Fruit fly (Drosophila melanogaster): ENCODE measurements around the gene eRF1.

The eRF1 gene

dm6 chr3L:20347762-20348580 lies at the start of gene eRF1, which contains the start of gene Rbbp5 (continued):
- TF ChIP-seq CG17912 (GFP tag; optimal IDR thresholded peaks at IDR 0.05) (no peak), HHEX (GFP tag; optimal IDR thresholded peaks at IDR 0.05) (no peak), CG6254 (GFP tag; optimal IDR thresholded peaks at IDR 0.05) (peak; percentile 26), CG7963 (GFP tag; IDR thresholded peaks at IDR 0.05; ENCODE audit: partially characterized antibody) (peak; percentile 84), gem (tag; optimal IDR thresholded peaks at IDR 0.05) (peak; percentile 89), CG12219 (GFP tag; optimal IDR thresholded peaks at IDR 0.05) (no peak), NK7.1 (GFP tag; optimal IDR thresholded peaks at IDR 0.05) (no peak), Fer2 (tag; optimal IDR thresholded peaks at IDR 0.05) (peak; percentile 58), Dek (tag; optimal IDR thresholded peaks at IDR 0.05) (peak; percentile 72), kni (GFP tag; optimal IDR thresholded peaks at IDR 0.05) (no peak), Hsf (GFP tag; optimal IDR thresholded peaks at IDR 0.05) (peak; percentile 68), dpn (GFP tag; optimal IDR thresholded peaks at IDR 0.05) (peak; percentile 62 to 80), CG12769 (tag; optimal IDR thresholded peaks at IDR 0.05) (peak; percentile 10), nerfin-2 (GFP tag; IDR thresholded peaks at IDR 0.05; ENCODE audit: partially characterized antibody) (peak; percentile 87), GATAe (GFP tag; conservative IDR thresholded peaks at IDR 0.05) (peak; percentile 50; the same call in 1 of the 2 replicates), ham (GFP tag; IDR thresholded peaks at IDR 0.05) (peak; percentile 47; the same call in 1 of the 2 replicates), pfk (GFP tag; optimal IDR thresholded peaks at IDR 0.05) (no peak), Xrp1 (GFP tag; IDR thresholded peaks at IDR 0.05) (peak; percentile 80), Mad (GFP tag; optimal IDR thresholded peaks at IDR 0.05) (peak; percentile 54), CG5180 (GFP tag; optimal IDR thresholded peaks at IDR 0.05) (no peak), CG1602 (GFP tag; optimal IDR thresholded peaks at IDR 0.05) (peak; percentile 57), sob (GFP tag; IDR thresholded peaks at IDR 0.05) (peak; percentile 85), Ravus (GFP tag; IDR thresholded peaks at IDR 0.05) (peak; percentile 40), grn (GFP tag; optimal IDR thresholded peaks at IDR 0.05) (no peak), CG13624 (GFP tag; optimal IDR thresholded peaks at IDR 0.05) (peak; percentile 68), trh (GFP tag; optimal IDR thresholded peaks at IDR 0.05) (peak; percentile 36), disco-r (GFP tag; optimal IDR thresholded peaks at IDR 0.05) (no peak), CG32772 (GFP tag; IDR thresholded peaks at IDR 0.05) (peak; percentile 84), sens-2 (GFP tag; IDR thresholded peaks at IDR 0.05) (no peak), CG13123 (GFP tag; optimal IDR thresholded peaks at IDR 0.05) (peak; percentile 71), CG6689 (GFP tag; IDR thresholded peaks at IDR 0.05) (peak; percentile 81), dmrt11E (tag; optimal IDR thresholded peaks at IDR 0.05) (peak; percentile 71), CG30431 (GFP tag; optimal IDR thresholded peaks at IDR 0.05) (no peak), Tbp (GFP tag; optimal IDR thresholded peaks at IDR 0.05) (no peak), Eip74EF (GFP tag; optimal IDR thresholded peaks at IDR 0.05) (peak in 1 of 2 experiments; percentile 3), run (tag; optimal IDR thresholded peaks at IDR 0.05) (no peak), Sox100B (GFP tag; optimal IDR thresholded peaks at IDR 0.05) (no peak), Hmr (GFP tag; optimal IDR thresholded peaks at IDR 0.05) (peak; percentile 71), ap (GFP tag; IDR thresholded peaks at IDR 0.05) (peak; percentile 63), cato (GFP tag; optimal IDR thresholded peaks at IDR 0.05; ENCODE audit: borderline replicate concordance) (no peak), chif (GFP tag; optimal IDR thresholded peaks at IDR 0.05) (peak; percentile 42 to 62), crp (GFP tag; optimal IDR thresholded peaks at IDR 0.05) (peak in 1 of 2 experiments; percentile 17), CG15514 (GFP tag; optimal IDR thresholded peaks at IDR 0.05) (peak; percentile 72), rib (GFP tag; IDR thresholded peaks at IDR 0.05) (no peak), Awh (GFP tag; IDR thresholded peaks at IDR 0.05) (peak; percentile 75), kah (GFP tag; optimal IDR thresholded peaks at IDR 0.05) (no peak), ase (GFP tag; IDR thresholded peaks at IDR 0.05) (peak; percentile 57; the same call in 2 of the 3 replicates), grau (tag; optimal IDR thresholded peaks at IDR 0.05) (peak; percentile 81)

Data from whole organism, embryonic.